Fruit fly (Drosophila melanogaster): Measurements from ENCODE around the gene CG40485.
A peak's percentile ranks its signal among the peaks of the same experiment; 100 is the strongest.

CG40485 gene

dm6 chrX:23010651-23011050 is 48.5 kb upstream of the CG40485 start (continued):
- TF ChIP-seq cato (GFP tag; optimal IDR thresholded peaks at IDR 0.05; ENCODE audit: borderline replicate concordance) (no peak), exex (tag; optimal IDR thresholded peaks at IDR 0.05) (peak; percentile 68), Sry-β (GFP tag; optimal IDR thresholded peaks at IDR 0.05) (no peak), CG10267 (tag; optimal IDR thresholded peaks at IDR 0.05) (no peak), Ets65A (GFP tag) (peak; percentile 63), lola (GFP tag; optimal IDR thresholded peaks at IDR 0.05) (no peak), CG4282 (GFP tag; optimal IDR thresholded peaks at IDR 0.05) (no peak), CG17612 (GFP tag; IDR thresholded peaks at IDR 0.05) (no peak), PHDP (tag; optimal IDR thresholded peaks at IDR 0.05) (peak; percentile 5), CG12769 (tag; optimal IDR thresholded peaks at IDR 0.05) (peak; percentile 63), HLH4C (GFP tag; IDR thresholded peaks at IDR 0.05; ENCODE audit: partially characterized antibody) (no peak), tap (tag; optimal IDR thresholded peaks at IDR 0.05) (no peak), CG2875 (GFP tag; optimal IDR thresholded peaks at IDR 0.05) (no peak), btn (GFP tag; optimal IDR thresholded peaks at IDR 0.05) (no peak), Rx (GFP tag; IDR thresholded peaks at IDR 0.05) (no peak), CG9876 (GFP tag; optimal IDR thresholded peaks at IDR 0.05) (no peak), chinmo (GFP tag; IDR thresholded peaks at IDR 0.05; ENCODE audit: partially characterized antibody) (no peak), CG9797 (GFP tag; optimal IDR thresholded peaks at IDR 0.05) (no peak), CG2120 (GFP tag; optimal IDR thresholded peaks at IDR 0.05) (peak; percentile 68), CG1647 (GFP tag; optimal IDR thresholded peaks at IDR 0.05) (no peak), crol (GFP tag; IDR thresholded peaks at IDR 0.05) (no peak), CG8281 (tag; optimal IDR thresholded peaks at IDR 0.05) (no peak), onecut (GFP tag; IDR thresholded peaks at IDR 0.05) (no peak; the same call in 1 of the 2 replicates), fd96Cb (tag; optimal IDR thresholded peaks at IDR 0.05) (no peak), CG3065 (GFP tag; optimal IDR thresholded peaks at IDR 0.05) (no peak), E2f2 (GFP tag; IDR thresholded peaks at IDR 0.05) (0 out of 2 replicates have a peak, but pooled peaks have one; percentile 10), ato (GFP tag; IDR thresholded peaks at IDR 0.05; ENCODE audit: partially characterized antibody) (no peak), CG8290 (GFP tag; optimal IDR thresholded peaks at IDR 0.05) (no peak), CG8290 (tag; optimal IDR thresholded peaks at IDR 0.05) (peak in 1 of 2 experiments; percentile 29), danr (GFP tag; IDR thresholded peaks at IDR 0.05) (no peak), Oaz (GFP tag; IDR thresholded peaks at IDR 0.05) (no peak), shn (GFP tag; optimal IDR thresholded peaks at IDR 0.05) (peak; percentile 12), fu2 (GFP tag; optimal IDR thresholded peaks at IDR 0.05) (peak; percentile 25), CG18764 (GFP tag; optimal IDR thresholded peaks at IDR 0.05) (no peak), maf-S (GFP tag; optimal IDR thresholded peaks at IDR 0.05) (no peak), CG34422 (GFP tag; IDR thresholded peaks at IDR 0.05) (no peak), kay (GFP tag; optimal IDR thresholded peaks at IDR 0.05) (no peak), CG4707 (GFP tag; optimal IDR thresholded peaks at IDR 0.05) (no peak), CG7987 (GFP tag; optimal IDR thresholded peaks at IDR 0.05) (no peak), sug (tag; optimal IDR thresholded peaks at IDR 0.05) (peak; percentile 39), Adf1 (GFP tag; IDR thresholded peaks at IDR 0.05) (no peak), Dll (GFP tag; IDR thresholded peaks at IDR 0.05; ENCODE audit: partially characterized antibody) (no peak), da (GFP tag; optimal IDR thresholded peaks at IDR 0.05) (no peak), CG17802 (tag; optimal IDR thresholded peaks at IDR 0.05) (no peak), Eip74EF (GFP tag; optimal IDR thresholded peaks at IDR 0.05) (no peak), Optix (GFP tag; IDR thresholded peaks at IDR 0.05) (no peak), vfl (GFP tag; optimal IDR thresholded peaks at IDR 0.05) (no peak), Gsc (GFP tag; IDR thresholded peaks at IDR 0.05) (no peak), caup (GFP tag; optimal IDR thresholded peaks at IDR 0.05; ENCODE audit: severe bottlenecking) (no peak), usp (GFP tag; optimal IDR thresholded peaks at IDR 0.05) (no peak), CG3163 (GFP tag; optimal IDR thresholded peaks at IDR 0.05) (no peak), CG3838 (GFP tag; optimal IDR thresholded peaks at IDR 0.05) (no peak)

All from whole organism, embryonic.